Worm (Caenorhabditis elegans) whole organism, early embryonic: ENCODE data around the gene srz-67.

Experiments used
- ama-1 ChIP-seq: fragments of 150-350 bp; optimal IDR thresholded peaks from 2 replicates; lab custom pipeline; 2014
- ceh-13 ChIP-seq: fragments of 200-800 bp; sonication (Bioruptor generic); optimal IDR thresholded peaks from 2 replicates; lab custom pipeline; 2018; ENCODE audit warnings: mild to moderate bottlenecking, missing genetic modification characterization, missing compliant biosample characterization
- hmg-4 ChIP-seq: fragments of 200-800 bp; sonication (Bioruptor generic); optimal IDR thresholded peaks from 2 replicates; lab custom pipeline; 2018; ENCODE audit warnings: mild to moderate bottlenecking, missing genetic modification characterization, missing compliant biosample characterization
- pes-1 ChIP-seq: fragments of 200-800 bp; sonication (Bioruptor generic); IDR thresholded peaks from 2 replicates; pipeline ENCODE4 v1.3.6; 2022; ENCODE audit warnings: missing genetic modification reagents, missing genetic modification characterization, missing compliant biosample characterization
- tbx-37 ChIP-seq: fragments of 200-800 bp; sonication (Bioruptor generic); conservative IDR thresholded peaks from 2 replicates; pipeline ENCODE4 v1.3.6; 2022; ENCODE audit warnings: missing genetic modification reagents, missing genetic modification characterization, missing compliant biosample characterization

DNA sequence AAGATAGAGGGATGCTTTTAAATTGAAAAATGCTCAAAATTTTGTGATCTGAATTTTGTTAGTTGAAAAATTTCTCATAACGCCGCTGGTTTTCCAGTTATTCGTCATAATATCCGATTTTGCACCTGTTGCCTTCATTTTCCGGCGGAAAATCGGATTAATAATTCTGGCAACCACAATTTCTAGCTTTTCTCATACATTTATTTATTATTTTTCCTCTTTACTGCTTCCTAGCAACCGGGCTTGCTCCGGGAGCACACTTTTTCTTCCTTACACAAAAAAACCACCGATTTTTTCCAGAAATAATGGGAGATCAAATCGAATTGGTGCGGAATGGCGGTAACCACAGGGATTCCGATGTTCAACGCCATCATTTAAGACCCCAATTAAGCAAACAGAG is 30.4 kb upstream of the srz-67 start, which contains the start of gene F02E11.7:
- no peak for TF ChIP-seq ama-1
- TF ChIP-seq pes-1 (GFP tag; lab: Robert Waterston, UW), result no peak
- TF ChIP-seq ceh-13 (GFP tag; lab: Kevin White, UChicago), result no peak
- TF ChIP-seq tbx-37 (GFP tag; lab: Robert Waterston, UW), result no peak
- no peak for TF ChIP-seq hmg-4 (GFP tag; lab: Kevin White, UChicago)
